Worm (Caenorhabditis elegans) whole organism, late embryonic: Measurements from ENCODE around the gene prk-2.

Experiments used
- ceh-30 ChIP-seq: fragments of 150-350 bp; optimal IDR thresholded peaks from 2 replicates; lab custom pipeline; 2014; ENCODE audit warnings: missing biosample characterization, missing genetic modification characterization
- ets-4 ChIP-seq: sonication (generic microtip); optimal IDR thresholded peaks from 2 replicates; lab custom pipeline; 2016; ENCODE audit warnings: missing genetic modification characterization, missing compliant biosample characterization
- hlh-30 ChIP-seq: sonication (generic microtip); optimal IDR thresholded peaks from 2 replicates; lab custom pipeline; 2017; ENCODE audit warnings: antibody characterized with exemption, missing genetic modification characterization, missing compliant biosample characterization; ENCODE audit not compliant: insufficient read depth
- lim-6 ChIP-seq: sonication (generic microtip); optimal IDR thresholded peaks from 2 replicates; lab custom pipeline; 2016; ENCODE audit warnings: missing genetic modification characterization, missing compliant biosample characterization

DNA sequence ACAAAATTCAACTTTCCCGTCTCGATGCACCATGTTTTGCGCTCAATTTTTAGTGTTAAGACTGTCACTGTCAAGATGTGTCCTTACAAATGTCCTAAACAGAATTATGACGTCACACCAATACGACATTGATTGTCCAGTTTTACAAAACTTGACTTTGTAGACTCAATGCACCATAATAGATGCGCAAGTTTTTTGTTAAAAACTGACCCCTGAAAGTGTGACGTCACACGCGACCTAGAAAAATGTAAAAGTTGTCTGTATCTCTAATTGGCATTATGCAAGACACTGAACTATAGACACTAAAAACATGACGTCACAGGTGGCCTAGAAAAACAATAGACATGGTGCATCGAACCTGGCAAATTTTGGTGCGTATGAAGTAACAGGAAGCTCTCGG is 18.9 kb downstream of the prk-2 start:
- TF ChIP-seq ceh-30 (tag; lab: Kevin White, UChicago) (no peak), ets-4 (tag; lab: Kevin White, UChicago) (no peak), hlh-30 (tag; lab: Kevin White, UChicago) (no peak), lim-6 (no peak)
